Fruit fly (Drosophila melanogaster): ENCODE measurements around the gene CG43861.

The CG43861 gene

DNA sequence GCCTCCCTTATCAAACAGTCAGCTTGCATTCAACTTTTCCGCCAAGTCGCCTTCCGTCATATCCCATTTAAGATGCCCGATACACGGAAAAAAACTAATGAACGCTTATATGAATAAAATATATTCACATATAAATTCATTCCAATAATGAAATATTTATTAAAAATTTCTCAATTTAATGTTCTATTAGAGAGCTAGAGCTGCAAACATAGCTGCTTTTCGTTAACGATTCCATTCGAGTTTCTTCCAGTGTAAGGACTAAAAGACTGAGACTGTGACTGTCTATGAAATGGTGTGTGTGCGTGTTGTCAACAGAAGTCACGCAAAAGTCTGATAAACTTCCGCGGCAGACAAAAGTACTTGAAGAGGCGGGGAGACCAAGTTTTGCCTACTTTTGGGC is 87.0 kb downstream of the CG43861 start (continued):
- no peak for TF ChIP-seq CG8765 (GFP tag; IDR thresholded peaks at IDR 0.05)
- no peak for TF ChIP-seq btn (GFP tag; optimal IDR thresholded peaks at IDR 0.05)
- peak; percentile 33; the same call in 2 of the 3 replicates for TF ChIP-seq B-H1 (GFP tag; IDR thresholded peaks at IDR 0.05)
- peak; percentile 63 for TF ChIP-seq CG7839 (tag; optimal IDR thresholded peaks at IDR 0.05)
- peak; percentile 49 for TF ChIP-seq caup (GFP tag; optimal IDR thresholded peaks at IDR 0.05; ENCODE audit: severe bottlenecking)
- TF ChIP-seq CG11247 (GFP tag; IDR thresholded peaks at IDR 0.05): no peak
- TF ChIP-seq fd3F (GFP tag; optimal IDR thresholded peaks at IDR 0.05): peak; percentile 34
- peak; percentile 17; the same call in 1 of the 2 replicates for TF ChIP-seq lmd (GFP tag; IDR thresholded peaks at IDR 0.05)
- peak; percentile 47 for TF ChIP-seq CG2120 (GFP tag; optimal IDR thresholded peaks at IDR 0.05)
- TF ChIP-seq Hr51 (GFP tag; optimal IDR thresholded peaks at IDR 0.05): peak in 1 of 2 experiments; percentile 69
- TF ChIP-seq CG12071 (GFP tag; optimal IDR thresholded peaks at IDR 0.05): no peak
- TF ChIP-seq Sox100B (GFP tag; optimal IDR thresholded peaks at IDR 0.05): peak; percentile 43
- TF ChIP-seq Ada2b (GFP tag; IDR thresholded peaks at IDR 0.05): peak; percentile 35; the same call in 1 of the 2 replicates
- TF ChIP-seq CG31441 (GFP tag; IDR thresholded peaks at IDR 0.05): peak; percentile 63
- peak; percentile 62 for TF ChIP-seq dysf (GFP tag; IDR thresholded peaks at IDR 0.05)
- TF ChIP-seq sqz (GFP tag; optimal IDR thresholded peaks at IDR 0.05): peak; percentile 2
- TF ChIP-seq tll (GFP tag; optimal IDR thresholded peaks at IDR 0.05): no peak
- TF ChIP-seq CG7372 (GFP tag; IDR thresholded peaks at IDR 0.05): 0 out of 2 replicates have a peak, but pooled peaks have one; percentile 18
- TF ChIP-seq Xrp1 (GFP tag; IDR thresholded peaks at IDR 0.05): peak; percentile 48; the same call in 1 of the 2 replicates
- TF ChIP-seq D19A (tag; optimal IDR thresholded peaks at IDR 0.05): peak; percentile 23
- peak; percentile 6 for TF ChIP-seq exex (tag; optimal IDR thresholded peaks at IDR 0.05)
- TF ChIP-seq BEAF-32 (GFP tag; optimal IDR thresholded peaks at IDR 0.05): no peak
- peak; percentile 43 for TF ChIP-seq ind (GFP tag; optimal IDR thresholded peaks at IDR 0.05)
- peak; percentile 5 for TF ChIP-seq odd (GFP tag; optimal IDR thresholded peaks at IDR 0.05)
- peak; percentile 64 for TF ChIP-seq Med (GFP tag)
- peak; percentile 21 for TF ChIP-seq CG1602 (GFP tag; optimal IDR thresholded peaks at IDR 0.05)
- peak; percentile 23 for TF ChIP-seq Oli (tag; optimal IDR thresholded peaks at IDR 0.05)
- peak; percentile 57; the same call in 1 of the 2 replicates for TF ChIP-seq CG32532 (GFP tag; IDR thresholded peaks at IDR 0.05)
- TF ChIP-seq CG15269 (tag; optimal IDR thresholded peaks at IDR 0.05): peak; percentile 58
- peak; percentile 39; the same call in 1 of the 2 replicates for TF ChIP-seq CG14014 (GFP tag; IDR thresholded peaks at IDR 0.05)
- TF ChIP-seq CG10366 (GFP tag; IDR thresholded peaks at IDR 0.05): peak; percentile 28; the same call in 1 of the 2 replicates
- TF ChIP-seq CG11456 (GFP tag; IDR thresholded peaks at IDR 0.05): no peak
- peak; percentile 52 for TF ChIP-seq HHEX (GFP tag; optimal IDR thresholded peaks at IDR 0.05)
- TF ChIP-seq Asciz (GFP tag; optimal IDR thresholded peaks at IDR 0.05): peak; percentile 22
- TF ChIP-seq chm (GFP tag; IDR thresholded peaks at IDR 0.05): peak; percentile 61; the same call in 1 of the 2 replicates
- peak; percentile 42 for TF ChIP-seq CG13296 (GFP tag; optimal IDR thresholded peaks at IDR 0.05)
- TF ChIP-seq hkb (optimal IDR thresholded peaks at IDR 0.05): no peak
- TF ChIP-seq hkb (GFP tag; IDR thresholded peaks at IDR 0.05): peak; percentile 71
- peak; percentile 28 for TF ChIP-seq tap (tag; optimal IDR thresholded peaks at IDR 0.05)
- peak; percentile 66 for TF ChIP-seq CG3281 (GFP tag; optimal IDR thresholded peaks at IDR 0.05)
- TF ChIP-seq CG32772 (GFP tag; IDR thresholded peaks at IDR 0.05): peak; percentile 49; the same call in 1 of the 2 replicates
- no peak for TF ChIP-seq Myb (GFP tag; optimal IDR thresholded peaks at IDR 0.05)
- peak; percentile 55 for TF ChIP-seq phol (tag; optimal IDR thresholded peaks at IDR 0.05)
- no peak for TF ChIP-seq D19B (GFP tag; optimal IDR thresholded peaks at IDR 0.05)
- no peak for TF ChIP-seq CG14667 (GFP tag; IDR thresholded peaks at IDR 0.05)
- TF ChIP-seq sim (GFP tag; IDR thresholded peaks at IDR 0.05): no peak
- peak; percentile 1 for TF ChIP-seq Jarid2 (GFP tag; optimal IDR thresholded peaks at IDR 0.05)
- TF ChIP-seq slou (GFP tag; optimal IDR thresholded peaks at IDR 0.05): peak; percentile 10
- no peak for TF ChIP-seq jumu (GFP tag; optimal IDR thresholded peaks at IDR 0.05)
- TF ChIP-seq H15 (GFP tag; IDR thresholded peaks at IDR 0.05): no peak
- TF ChIP-seq Oaz (GFP tag; IDR thresholded peaks at IDR 0.05): no peak

Data from whole organism, embryonic.